Worm (Caenorhabditis elegans): Measurements from ENCODE around the gene Y48B6A.1.
A peak's percentile ranks its signal among the peaks of the same experiment; 100 is the strongest.

Y48B6A.1 gene

DNA sequence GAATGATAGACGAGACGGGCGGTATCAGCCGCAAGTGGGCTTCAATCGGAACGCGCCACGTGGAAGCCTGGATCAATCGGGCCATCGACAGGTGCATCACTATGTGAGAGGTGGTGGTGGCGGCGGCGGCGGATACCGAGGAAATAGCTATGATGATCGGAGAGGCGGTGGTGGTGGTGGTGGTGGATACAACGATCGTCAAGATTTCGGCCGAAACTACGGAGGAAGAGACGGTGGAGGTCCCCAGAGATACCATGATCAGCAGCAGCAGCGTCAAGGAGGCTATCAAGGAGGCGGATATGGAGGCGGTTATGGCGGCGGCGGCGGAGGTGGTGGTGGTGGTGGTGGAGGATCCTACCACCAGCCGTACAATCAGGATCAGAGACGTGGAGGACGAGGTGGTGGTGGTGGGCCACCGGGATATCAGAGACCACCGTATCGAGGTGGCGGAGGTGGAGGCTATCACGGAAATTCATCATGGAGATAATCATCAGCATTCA is 11.3 kb upstream of the Y48B6A.1 start:
- TF ChIP-seq nhr-43 (tag; optimal IDR thresholded peaks at IDR 0.05; ENCODE audit: poor library complexity, severe bottlenecking), result no peak
- TF ChIP-seq nhr-237 (tag; optimal IDR thresholded peaks at IDR 0.05), result no peak
- no peak for TF ChIP-seq fos-1 (tag; optimal IDR thresholded peaks at IDR 0.05)
- TF ChIP-seq ceh-28 (tag; optimal IDR thresholded peaks at IDR 0.05), result no peak
- no peak for TF ChIP-seq egl-27 (tag; optimal IDR thresholded peaks at IDR 0.05)
- TF ChIP-seq mml-1 (tag; optimal IDR thresholded peaks at IDR 0.05), result no peak
- no peak for TF ChIP-seq nhr-28 (tag; optimal IDR thresholded peaks at IDR 0.05)
- TF ChIP-seq egl-5 (tag; optimal IDR thresholded peaks at IDR 0.05), result no peak
- TF ChIP-seq mdl-1 (tag; optimal IDR thresholded peaks at IDR 0.05), result no peak

DNA sequence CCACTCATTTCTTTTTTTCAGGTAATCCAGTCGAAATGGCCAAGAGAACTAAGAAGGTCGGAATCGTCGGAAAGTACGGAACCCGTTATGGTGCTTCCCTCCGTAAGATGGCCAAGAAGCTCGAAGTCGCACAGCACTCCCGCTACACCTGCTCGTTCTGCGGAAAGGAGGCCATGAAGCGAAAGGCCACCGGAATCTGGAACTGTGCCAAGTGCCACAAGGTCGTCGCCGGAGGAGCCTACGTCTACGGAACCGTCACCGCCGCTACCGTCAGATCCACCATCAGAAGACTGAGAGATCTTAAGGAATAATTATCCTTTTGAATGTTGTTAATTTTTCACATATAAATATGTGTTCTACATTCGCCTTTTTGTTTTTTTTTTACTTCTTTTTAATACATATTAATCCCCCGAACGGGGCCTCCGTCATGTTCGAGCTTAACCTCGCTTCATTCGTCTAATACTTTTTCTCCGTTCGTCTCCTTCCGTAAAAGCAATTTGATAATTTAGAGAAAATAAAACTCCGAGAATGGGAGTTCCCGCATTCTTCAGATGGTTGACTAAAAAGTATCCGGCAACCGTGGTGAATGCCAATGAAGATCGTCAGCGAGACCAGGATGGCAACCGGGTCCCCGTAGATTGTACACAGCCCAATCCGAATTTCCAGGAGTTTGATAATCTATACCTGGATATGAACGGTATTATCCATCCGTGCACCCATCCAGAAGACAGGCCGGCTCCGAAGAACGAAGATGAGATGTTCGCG is 1.3 kb upstream of the Y48B6A.1 start, which contains the start of the genes rpl-43 and xrn-2:
Gene rpl-43 (plus strand): TSS at position 36 of the 765 bp plus-strand sequence.
Gene xrn-2 (plus strand): TSS at position 510 of the 765 bp plus-strand sequence.
- TF ChIP-seq aly-2 (tag; optimal IDR thresholded peaks at IDR 0.05) (no peak), nhr-43 (tag; optimal IDR thresholded peaks at IDR 0.05; ENCODE audit: poor library complexity, severe bottlenecking) (peak; percentile 10), nhr-77 (tag; optimal IDR thresholded peaks at IDR 0.05) (peak; percentile 11)

DNA sequence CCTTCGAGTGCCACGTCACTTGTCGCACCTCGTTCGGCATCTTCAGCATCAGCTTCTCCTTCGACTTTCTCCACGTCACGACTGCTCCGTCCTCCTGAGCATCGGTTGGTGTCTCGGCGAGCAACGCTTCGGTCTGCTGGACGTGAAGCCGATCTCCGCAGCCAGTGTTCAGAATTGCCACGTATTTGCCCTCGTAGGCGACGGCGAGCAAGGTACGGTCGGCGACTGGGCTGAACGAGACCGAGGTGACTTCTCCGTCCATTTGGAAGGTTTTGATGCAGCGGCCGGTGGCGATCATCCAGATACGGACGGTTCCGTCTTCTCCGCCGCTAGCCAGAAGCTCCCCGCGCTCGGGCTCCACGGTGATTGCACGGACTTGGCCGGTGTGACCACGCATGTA is 1.9 kb downstream of the Y48B6A.1 start:
- TF ChIP-seq hmg-11 (tag; optimal IDR thresholded peaks at IDR 0.05) (no peak), pha-4 (tag; optimal IDR thresholded peaks at IDR 0.05) (no peak), pqm-1 (tag; optimal IDR thresholded peaks at IDR 0.05) (no peak), mml-1 (tag; optimal IDR thresholded peaks at IDR 0.05) (no peak), nhr-12 (tag; optimal IDR thresholded peaks at IDR 0.05) (no peak)

DNA sequence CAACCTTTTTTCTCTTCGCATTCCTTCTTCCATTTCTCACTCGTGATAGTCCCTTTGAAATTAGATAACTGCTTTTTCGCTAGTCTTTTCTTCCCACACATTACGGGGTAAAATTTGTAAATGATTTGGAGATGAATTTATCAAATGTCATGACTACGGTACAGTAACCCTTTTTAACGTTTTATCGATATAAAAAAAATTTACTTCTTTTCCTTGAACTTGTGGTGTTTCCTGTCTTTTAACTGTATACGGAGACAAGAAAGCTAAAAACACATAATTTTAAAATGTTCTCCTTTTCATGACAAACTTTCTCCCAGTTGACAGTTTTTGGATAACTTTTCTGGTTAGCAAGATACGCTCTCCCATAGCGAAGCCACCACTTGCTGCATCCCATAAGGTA is 4.1 kb downstream of the Y48B6A.1 start, which contains the start of gene W03H9.1:
Gene W03H9.1 (minus strand): TSS at position 101 of the 400 bp plus-strand sequence.
- TF ChIP-seq unc-39 (tag; optimal IDR thresholded peaks at IDR 0.05) (no peak), elt-1 (tag; optimal IDR thresholded peaks at IDR 0.05) (no peak), nhr-237 (tag; optimal IDR thresholded peaks at IDR 0.05) (no peak), lin-39 (tag; optimal IDR thresholded peaks at IDR 0.05) (no peak), ceh-82 (tag; optimal IDR thresholded peaks at IDR 0.05) (no peak), mml-1 (tag; optimal IDR thresholded peaks at IDR 0.05) (no peak), nhr-43 (tag; optimal IDR thresholded peaks at IDR 0.05; ENCODE audit: poor library complexity, severe bottlenecking) (no peak), nhr-76 (tag; optimal IDR thresholded peaks at IDR 0.05) (no peak), lin-15B (tag; optimal IDR thresholded peaks at IDR 0.05) (no peak), hmg-11 (tag; optimal IDR thresholded peaks at IDR 0.05) (no peak), ama-1 (optimal IDR thresholded peaks at IDR 0.05) (no peak), nfya-1 (tag; optimal IDR thresholded peaks at IDR 0.05; ENCODE audit: insufficient read depth) (no peak), ztf-11 (tag; optimal IDR thresholded peaks at IDR 0.05) (no peak), snpc-4 (tag; optimal IDR thresholded peaks at IDR 0.05) (no peak), daf-12 (tag; optimal IDR thresholded peaks at IDR 0.05) (no peak)

DNA sequence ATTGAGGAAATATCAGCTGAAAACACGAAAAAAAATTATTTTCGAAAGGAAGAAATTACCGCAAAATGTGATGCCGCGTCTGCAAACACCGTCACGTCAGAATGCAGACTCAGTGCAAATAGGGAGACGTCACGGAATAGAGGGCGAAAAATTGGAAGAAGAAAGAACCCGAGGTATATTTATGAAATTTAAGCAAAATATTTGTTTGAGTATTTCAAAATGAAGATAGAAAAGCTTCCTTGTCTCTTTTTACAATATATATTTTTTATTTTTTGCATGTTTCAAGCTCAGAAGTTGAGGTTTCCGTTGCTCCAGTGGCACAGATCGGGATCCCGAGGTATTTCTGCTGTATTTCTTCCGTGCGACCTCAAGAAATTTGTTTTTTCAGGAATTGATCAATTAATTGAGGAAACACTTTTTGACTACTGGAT is 10.3 kb downstream of the Y48B6A.1 start, which contains the start of gene W03H9.2:
Gene W03H9.2 (minus strand): TSS at position 32 of the 431 bp plus-strand sequence.
- TF ChIP-seq fkh-10 (GFP tag; optimal IDR thresholded peaks at IDR 0.05) (no peak), elt-1 (tag; optimal IDR thresholded peaks at IDR 0.05) (no peak), nhr-25 (tag; optimal IDR thresholded peaks at IDR 0.05) (peak; percentile 39), snpc-4 (tag; optimal IDR thresholded peaks at IDR 0.05) (peak; percentile 5), lsy-12 (tag; optimal IDR thresholded peaks at IDR 0.05) (peak; percentile 61), elt-2 (tag; optimal IDR thresholded peaks at IDR 0.05) (peak; percentile 26), pha-4 (tag; optimal IDR thresholded peaks at IDR 0.05) (peak; percentile 42), aly-2 (tag; optimal IDR thresholded peaks at IDR 0.05) (no peak), nhr-43 (tag; optimal IDR thresholded peaks at IDR 0.05; ENCODE audit: poor library complexity, severe bottlenecking) (peak; percentile 72), nhr-23 (tag; optimal IDR thresholded peaks at IDR 0.05) (peak; percentile 45), R02D3.7 (tag; optimal IDR thresholded peaks at IDR 0.05) (peak; percentile 26), nhr-11 (tag; optimal IDR thresholded peaks at IDR 0.05) (no peak), lin-15B (tag; optimal IDR thresholded peaks at IDR 0.05) (peak; percentile 41), nfya-1 (tag; optimal IDR thresholded peaks at IDR 0.05; ENCODE audit: insufficient read depth) (peak; percentile 60), ceh-28 (tag; optimal IDR thresholded peaks at IDR 0.05) (peak; percentile 40), fos-1 (tag; optimal IDR thresholded peaks at IDR 0.05) (no peak), hmg-11 (tag; optimal IDR thresholded peaks at IDR 0.05) (peak; percentile 88)

Measured in whole organism, L3 larva.